Worm (Caenorhabditis elegans): ENCODE results near the gene gln-6.

gln-6 gene

ce11 chrIV:9709205-9709604 is 31.5 kb downstream of the gln-6 start, which contains the start of gene ant-1.3:
TSS of gene ant-1.3 (minus strand) at chrIV:9709305.
- TF ChIP-seq ets-7 (tag; optimal IDR thresholded peaks at IDR 0.05) (no peak), B0310.2 (tag; optimal IDR thresholded peaks at IDR 0.05) (no peak), sea-1 (GFP tag; conservative IDR thresholded peaks at IDR 0.05) (no peak)

- TF ChIP-seq aly-1 (tag; optimal IDR thresholded peaks at IDR 0.05) (no peak), hmbx-1 (tag; optimal IDR thresholded peaks at IDR 0.05) (no peak), ama-1 (optimal IDR thresholded peaks at IDR 0.05) (no peak), tbx-11 (GFP tag; IDR thresholded peaks at IDR 0.05) (no peak), ceh-13 (GFP tag; optimal IDR thresholded peaks at IDR 0.05) (no peak), B0310.2 (tag; optimal IDR thresholded peaks at IDR 0.05) (no peak), F13C5.2 (tag; optimal IDR thresholded peaks at IDR 0.05) (no peak)
Observed at ce11 chrIV:9706704-9707197, 34.0 kb downstream of the gln-6 start, which contains the start of the genes dcaf-1 and dph-3. TSS of gene dcaf-1 (minus strand) at chrIV:9706723. TSS of gene dph-3 (plus strand) at chrIV:9707147.

- TF ChIP-seq tbx-37 (GFP tag; conservative IDR thresholded peaks at IDR 0.05) (no peak), sea-1 (GFP tag; conservative IDR thresholded peaks at IDR 0.05) (no peak), hmbx-1 (tag; optimal IDR thresholded peaks at IDR 0.05) (no peak), pes-1 (GFP tag; IDR thresholded peaks at IDR 0.05) (no peak), aly-1 (tag; optimal IDR thresholded peaks at IDR 0.05) (no peak), ceh-13 (GFP tag; optimal IDR thresholded peaks at IDR 0.05) (no peak), tbx-11 (GFP tag; IDR thresholded peaks at IDR 0.05) (no peak), ama-1 (optimal IDR thresholded peaks at IDR 0.05) (no peak), B0310.2 (tag; optimal IDR thresholded peaks at IDR 0.05) (no peak), flt-1 (GFP tag; IDR thresholded peaks at IDR 0.05) (no peak), scrt-1 (GFP tag; IDR thresholded peaks at IDR 0.05) (no peak), ets-7 (tag; optimal IDR thresholded peaks at IDR 0.05) (no peak), ceh-36 (tag; optimal IDR thresholded peaks at IDR 0.05) (no peak), F13C5.2 (tag; optimal IDR thresholded peaks at IDR 0.05) (no peak), hnd-1 (tag; optimal IDR thresholded peaks at IDR 0.05) (no peak), tra-4 (tag; optimal IDR thresholded peaks at IDR 0.05) (no peak), hmg-4 (GFP tag; optimal IDR thresholded peaks at IDR 0.05) (no peak)
Observed at ce11 chrIV:9699062-9699461, 41.6 kb downstream of the gln-6 start.

- TF ChIP-seq ceh-13 (GFP tag; optimal IDR thresholded peaks at IDR 0.05), result no peak
- TF ChIP-seq ama-1 (optimal IDR thresholded peaks at IDR 0.05), result no peak
- TF ChIP-seq tra-4 (tag; optimal IDR thresholded peaks at IDR 0.05), result no peak
- no peak for TF ChIP-seq pes-1 (GFP tag; IDR thresholded peaks at IDR 0.05)
- no peak for TF ChIP-seq hmbx-1 (tag; optimal IDR thresholded peaks at IDR 0.05)
- TF ChIP-seq sea-1 (GFP tag; conservative IDR thresholded peaks at IDR 0.05), result no peak
- TF ChIP-seq ets-7 (tag; optimal IDR thresholded peaks at IDR 0.05), result no peak
- no peak for TF ChIP-seq hnd-1 (tag; optimal IDR thresholded peaks at IDR 0.05)
- TF ChIP-seq flt-1 (GFP tag; IDR thresholded peaks at IDR 0.05), result no peak
- no peak for TF ChIP-seq ceh-36 (tag; optimal IDR thresholded peaks at IDR 0.05)
- no peak for TF ChIP-seq hmg-4 (GFP tag; optimal IDR thresholded peaks at IDR 0.05)
- no peak for TF ChIP-seq F13C5.2 (tag; optimal IDR thresholded peaks at IDR 0.05)
- no peak for TF ChIP-seq aly-1 (tag; optimal IDR thresholded peaks at IDR 0.05)
- no peak for TF ChIP-seq tbx-11 (GFP tag; IDR thresholded peaks at IDR 0.05)
- no peak for TF ChIP-seq B0310.2 (tag; optimal IDR thresholded peaks at IDR 0.05)
- no peak for TF ChIP-seq scrt-1 (GFP tag; IDR thresholded peaks at IDR 0.05)
- no peak for TF ChIP-seq tbx-37 (GFP tag; conservative IDR thresholded peaks at IDR 0.05)
Observed at ce11 chrIV:9697869-9698268, 42.8 kb downstream of the gln-6 start.

ce11 chrIV:9696513-9696912 is 44.2 kb downstream of the gln-6 start:
- TF ChIP-seq F13C5.2 (tag; optimal IDR thresholded peaks at IDR 0.05) (no peak), hmg-4 (GFP tag; optimal IDR thresholded peaks at IDR 0.05) (no peak), tbx-37 (GFP tag; conservative IDR thresholded peaks at IDR 0.05) (no peak), B0310.2 (tag; optimal IDR thresholded peaks at IDR 0.05) (no peak), aly-1 (tag; optimal IDR thresholded peaks at IDR 0.05) (no peak), ama-1 (optimal IDR thresholded peaks at IDR 0.05) (no peak), flt-1 (GFP tag; IDR thresholded peaks at IDR 0.05) (no peak), scrt-1 (GFP tag; IDR thresholded peaks at IDR 0.05) (no peak), hmbx-1 (tag; optimal IDR thresholded peaks at IDR 0.05) (no peak), ets-7 (tag; optimal IDR thresholded peaks at IDR 0.05) (no peak), tra-4 (tag; optimal IDR thresholded peaks at IDR 0.05) (no peak), hnd-1 (tag; optimal IDR thresholded peaks at IDR 0.05) (no peak), ceh-13 (GFP tag; optimal IDR thresholded peaks at IDR 0.05) (no peak), ceh-36 (tag; optimal IDR thresholded peaks at IDR 0.05) (no peak), sea-1 (GFP tag; conservative IDR thresholded peaks at IDR 0.05) (no peak), tbx-11 (GFP tag; IDR thresholded peaks at IDR 0.05) (no peak), pes-1 (GFP tag; IDR thresholded peaks at IDR 0.05) (no peak)

ce11 chrIV:9692874-9693273 is 47.8 kb downstream of the gln-6 start, which contains the start of gene twk-9:
TSS of gene twk-9 (plus strand) at chrIV:9693174.
- TF ChIP-seq hnd-1 (tag; optimal IDR thresholded peaks at IDR 0.05), result no peak
- no peak for TF ChIP-seq flt-1 (GFP tag; IDR thresholded peaks at IDR 0.05)
- TF ChIP-seq ama-1 (optimal IDR thresholded peaks at IDR 0.05), result no peak
- no peak for TF ChIP-seq scrt-1 (GFP tag; IDR thresholded peaks at IDR 0.05)
- no peak for TF ChIP-seq tbx-37 (GFP tag; conservative IDR thresholded peaks at IDR 0.05)
- TF ChIP-seq tra-4 (tag; optimal IDR thresholded peaks at IDR 0.05), result no peak
- no peak for TF ChIP-seq ets-7 (tag; optimal IDR thresholded peaks at IDR 0.05)
- no peak for TF ChIP-seq F13C5.2 (tag; optimal IDR thresholded peaks at IDR 0.05)
- no peak for TF ChIP-seq pes-1 (GFP tag; IDR thresholded peaks at IDR 0.05)
- no peak for TF ChIP-seq hmg-4 (GFP tag; optimal IDR thresholded peaks at IDR 0.05)
- no peak for TF ChIP-seq sea-1 (GFP tag; conservative IDR thresholded peaks at IDR 0.05)
- no peak for TF ChIP-seq tbx-11 (GFP tag; IDR thresholded peaks at IDR 0.05)
- no peak for TF ChIP-seq hmbx-1 (tag; optimal IDR thresholded peaks at IDR 0.05)
- TF ChIP-seq aly-1 (tag; optimal IDR thresholded peaks at IDR 0.05), result no peak
- no peak for TF ChIP-seq B0310.2 (tag; optimal IDR thresholded peaks at IDR 0.05)
- no peak for TF ChIP-seq ceh-13 (GFP tag; optimal IDR thresholded peaks at IDR 0.05)
- TF ChIP-seq ceh-36 (tag; optimal IDR thresholded peaks at IDR 0.05), result no peak

- TF ChIP-seq ets-7 (tag; optimal IDR thresholded peaks at IDR 0.05) (no peak), hnd-1 (tag; optimal IDR thresholded peaks at IDR 0.05) (no peak), tra-4 (tag; optimal IDR thresholded peaks at IDR 0.05) (no peak)
Observed at ce11 chrIV:9690644-9691043, 50.1 kb downstream of the gln-6 start, which contains the start of gene sdz-36. TSS of gene sdz-36 (plus strand) at chrIV:9690944.
